Worm (Caenorhabditis elegans) whole organism, L3 larva: ENCODE data around the gene rpl-12.

Experiments used
- fos-1 ChIP-seq: fragments of 150-350 bp; optimal IDR thresholded peaks from 2 replicates; lab custom pipeline; 2014; ENCODE audit warnings: missing biosample characterization, missing genetic modification characterization
- nhr-12 ChIP-seq: fragments of 150-350 bp; optimal IDR thresholded peaks from 2 replicates; lab custom pipeline; 2014; ENCODE audit warnings: missing biosample characterization, missing genetic modification characterization

DNA sequence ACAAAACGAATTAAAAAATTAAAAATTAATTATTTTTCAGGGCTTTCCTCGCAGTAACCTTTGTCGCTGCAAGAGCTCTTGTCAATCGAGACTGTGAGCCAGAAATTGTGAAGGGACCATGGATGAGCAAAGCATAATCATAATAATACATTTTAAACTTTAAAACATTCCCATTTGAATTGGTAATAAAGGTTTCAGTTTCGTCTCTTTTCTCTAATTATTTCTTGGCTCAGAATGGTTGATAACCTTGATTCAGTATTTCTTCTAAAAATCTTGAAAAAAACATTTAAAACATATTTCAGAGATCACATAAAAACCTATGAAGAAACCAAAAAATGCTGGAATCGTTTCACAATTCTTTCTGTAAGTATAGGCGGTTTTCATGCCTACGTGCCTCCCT lies 18.4 kb upstream of the rpl-12 start, which contains the start of gene JC8.16:
- TF ChIP-seq fos-1 (tag; lab: Kevin White, UChicago) = no peak
- no peak for TF ChIP-seq nhr-12 (tag; lab: Kevin White, UChicago)
